Fruit fly (Drosophila melanogaster): ENCODE measurements around the gene fh.

fh gene

dm6 chrX:9120828-9121754, 27.8 kb downstream of the fh start (continued):
- TF ChIP-seq CG8924 (tag; optimal IDR thresholded peaks at IDR 0.05) (peak; percentile 57), tx (GFP tag; optimal IDR thresholded peaks at IDR 0.05) (no peak), CG12104 (GFP tag; optimal IDR thresholded peaks at IDR 0.05) (no peak), Nf-YC (tag; optimal IDR thresholded peaks at IDR 0.05) (no peak), CG11093 (GFP tag; IDR thresholded peaks at IDR 0.05) (no peak), mirr (GFP tag; optimal IDR thresholded peaks at IDR 0.05) (no peak), ase (GFP tag; IDR thresholded peaks at IDR 0.05) (no peak), CG4424 (GFP tag; optimal IDR thresholded peaks at IDR 0.05) (peak; percentile 21), salm (tag; optimal IDR thresholded peaks at IDR 0.05) (no peak), CG3726 (GFP tag; IDR thresholded peaks at IDR 0.05) (no peak), Pdp1 (GFP tag; optimal IDR thresholded peaks at IDR 0.05) (peak; percentile 24 to 37), zen2 (GFP tag; IDR thresholded peaks at IDR 0.05; ENCODE audit: partially characterized antibody) (no peak), Asciz (GFP tag; optimal IDR thresholded peaks at IDR 0.05) (peak; percentile 11), jigr1 (GFP tag; IDR thresholded peaks at IDR 0.05) (no peak), dimm (GFP tag; IDR thresholded peaks at IDR 0.05) (no peak), bbx (GFP tag; IDR thresholded peaks at IDR 0.05; ENCODE audit: partially characterized antibody) (no peak), CG13775 (GFP tag; optimal IDR thresholded peaks at IDR 0.05) (peak; percentile 12), CG33213 (GFP tag; optimal IDR thresholded peaks at IDR 0.05) (no peak), CG11560 (tag; IDR thresholded peaks at IDR 0.05) (no peak), NC2α (GFP tag; optimal IDR thresholded peaks at IDR 0.05) (no peak), caup (GFP tag; optimal IDR thresholded peaks at IDR 0.05; ENCODE audit: severe bottlenecking) (no peak), Fer2 (tag; optimal IDR thresholded peaks at IDR 0.05) (no peak), CG1603 (tag; optimal IDR thresholded peaks at IDR 0.05) (peak; percentile 35), Nf-YB (GFP tag; optimal IDR thresholded peaks at IDR 0.05) (no peak), exex (tag; optimal IDR thresholded peaks at IDR 0.05) (no peak), ash1 (GFP tag; optimal IDR thresholded peaks at IDR 0.05) (no peak), pfk (GFP tag; optimal IDR thresholded peaks at IDR 0.05) (no peak), az2 (GFP tag; optimal IDR thresholded peaks at IDR 0.05) (peak; percentile 20), Scr (GFP tag; IDR thresholded peaks at IDR 0.05; ENCODE audit: partially characterized antibody) (no peak), CG6813 (GFP tag; optimal IDR thresholded peaks at IDR 0.05) (peak; percentile 53), CG4617 (GFP tag; optimal IDR thresholded peaks at IDR 0.05; ENCODE audit: borderline replicate concordance) (no peak), Camta (GFP tag; optimal IDR thresholded peaks at IDR 0.05) (peak; percentile 12), CG31365 (tag; optimal IDR thresholded peaks at IDR 0.05) (no peak), CG8089 (GFP tag; optimal IDR thresholded peaks at IDR 0.05) (no peak), sisA (GFP tag; IDR thresholded peaks at IDR 0.05) (peak; percentile 40; the same call in 1 of the 2 replicates), CG16815 (GFP tag; optimal IDR thresholded peaks at IDR 0.05) (no peak), CG3065 (GFP tag; optimal IDR thresholded peaks at IDR 0.05) (no peak), HLH4C (GFP tag; IDR thresholded peaks at IDR 0.05; ENCODE audit: partially characterized antibody) (no peak), CG12299 (tag; optimal IDR thresholded peaks at IDR 0.05) (no peak), CG2120 (GFP tag; optimal IDR thresholded peaks at IDR 0.05) (peak; percentile 68), Fer3 (tag; optimal IDR thresholded peaks at IDR 0.05) (peak; percentile 50), Rfx (GFP tag; IDR thresholded peaks at IDR 0.05) (peak; percentile 34; the same call in 1 of the 2 replicates), CG6765 (GFP tag; optimal IDR thresholded peaks at IDR 0.05) (no peak), CrebB (tag; optimal IDR thresholded peaks at IDR 0.05) (no peak), CG31441 (GFP tag; IDR thresholded peaks at IDR 0.05) (peak; percentile 45; the same call in 1 of the 2 replicates), ranshi (GFP tag; IDR thresholded peaks at IDR 0.05) (no peak), Hsf (GFP tag; optimal IDR thresholded peaks at IDR 0.05) (peak; percentile 33), ci (GFP tag; IDR thresholded peaks at IDR 0.05) (peak; percentile 12; the same call in 1 of the 3 replicates)
